Worm (Caenorhabditis elegans) whole organism, young adult: ENCODE results near the gene F54D10.8.

Experiments used
- F39B2.1 ChIP-seq: fragments of 200-800 bp; sonication (Bioruptor generic); IDR thresholded peaks from 2 replicates; pipeline ENCODE4 v1.3.6; 2022; ENCODE audit warnings: missing genetic modification reagents, missing genetic modification characterization, missing compliant biosample characterization
- K12H6.12 ChIP-seq: fragments of 200-800 bp; sonication (Bioruptor generic); optimal IDR thresholded peaks from 2 replicates; lab custom pipeline; 2018; ENCODE audit warnings: mild to moderate bottlenecking, missing genetic modification characterization, missing compliant biosample characterization
- aptf-3 ChIP-seq: fragments of 200-800 bp; sonication (Bioruptor generic); IDR thresholded peaks from 2 replicates; pipeline ENCODE4 v1.3.6; 2022; ENCODE audit warnings: missing genetic modification characterization, missing compliant biosample characterization
- ceh-27 ChIP-seq: fragments of 200-800 bp; sonication (Bioruptor generic); optimal IDR thresholded peaks from 2 replicates; lab custom pipeline; 2018; ENCODE audit warnings: mild to moderate bottlenecking, missing genetic modification characterization, moderate library complexity, missing compliant biosample characterization
- ceh-58 ChIP-seq: fragments of 200-800 bp; sonication (Bioruptor generic); IDR thresholded peaks from 2 replicates; pipeline ENCODE4 v1.3.6; 2022; ENCODE audit warnings: missing genetic modification characterization, missing compliant biosample characterization
- hsf-1 ChIP-seq: fragments of 200-800 bp; sonication (Bioruptor generic); IDR thresholded peaks from 2 replicates; pipeline ENCODE4 v1.3.6; 2022; ENCODE audit warnings: missing genetic modification reagents, missing genetic modification characterization, missing compliant biosample characterization
- madf-3 ChIP-seq: fragments of 200-800 bp; sonication (Bioruptor generic); IDR thresholded peaks from 2 replicates; pipeline ENCODE4 v1.3.6; 2022; ENCODE audit warnings: missing genetic modification reagents, missing genetic modification characterization, missing compliant biosample characterization
- madf-6 ChIP-seq: fragments of 200-800 bp; sonication (Bioruptor generic); IDR thresholded peaks from 2 replicates; pipeline ENCODE4 v1.3.6; 2022; ENCODE audit warnings: missing genetic modification reagents, missing genetic modification characterization, missing compliant biosample characterization
- pha-4 ChIP-seq: fragments of 150-350 bp; sonication (generic microtip); optimal IDR thresholded peaks from 2 replicates; lab custom pipeline; 2014; ENCODE audit warnings: missing biosample characterization, missing genetic modification reagents, missing genetic modification characterization
- sea-2 ChIP-seq: fragments of 200-800 bp; sonication (Bioruptor generic); IDR thresholded peaks from 2 replicates; pipeline ENCODE4 v1.3.6; 2022; ENCODE audit warnings: missing genetic modification characterization, missing compliant biosample characterization
- snpc-3.4 ChIP-seq: sonication (generic microtip); optimal IDR thresholded peaks from 2 replicates; lab custom pipeline; 2017; ENCODE audit warnings: missing genetic modification characterization, mild to moderate bottlenecking, missing compliant biosample characterization, antibody characterized with exemption, moderate library complexity, missing genotype, missing genetic modification reagents
- ztf-22 ChIP-seq: fragments of 200-800 bp; sonication (Bioruptor generic); optimal IDR thresholded peaks from 2 replicates; lab custom pipeline; 2018; ENCODE audit warnings: mild to moderate bottlenecking, missing genetic modification characterization, moderate library complexity, missing compliant biosample characterization
- ztf-25 ChIP-seq: fragments of 200-800 bp; sonication (Bioruptor generic); IDR thresholded peaks from 2 replicates; pipeline ENCODE4 v1.3.6; 2022; ENCODE audit warnings: missing genetic modification reagents, missing genetic modification characterization, missing compliant biosample characterization
- ztf-6 ChIP-seq: fragments of 200-800 bp; sonication (Bioruptor generic); IDR thresholded peaks from 2 replicates; pipeline ENCODE4 v1.3.6; 2022; ENCODE audit warnings: missing genetic modification reagents, missing genetic modification characterization, missing compliant biosample characterization

DNA sequence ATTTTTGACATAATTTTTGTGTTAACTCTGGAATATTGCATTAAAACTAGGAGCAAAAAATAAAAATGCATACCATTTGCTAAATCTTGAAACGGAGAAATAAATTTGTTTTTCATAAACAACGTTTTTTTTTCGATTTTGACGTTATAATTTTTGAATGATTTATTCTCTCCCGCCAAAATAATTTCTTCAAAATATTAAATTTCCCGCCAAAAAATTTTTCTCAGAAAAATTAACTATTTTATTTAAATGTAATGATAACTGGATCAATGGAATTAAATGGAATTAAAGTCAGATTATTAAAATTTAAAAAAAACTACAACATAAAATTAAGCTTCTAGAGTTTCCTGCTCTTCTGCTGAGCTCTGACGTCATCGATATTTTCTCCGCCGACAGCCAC lies 49.4 kb upstream of the F54D10.8 start, which contains the start of gene nep-3:
- TF ChIP-seq ztf-25 (GFP tag; lab: Robert Waterston, UW) (no peak), ztf-6 (GFP tag; lab: Robert Waterston, UW) (no peak), F39B2.1 (no peak), hsf-1 (GFP tag; lab: Robert Waterston, UW) (no peak), ceh-27 (GFP tag; lab: Kevin White, UChicago) (no peak), pha-4 (no peak), madf-3 (GFP tag; lab: Robert Waterston, UW) (no peak), ztf-22 (no peak), K12H6.12 (tag; lab: Kevin White, UChicago) (no peak), ceh-58 (GFP tag; lab: Robert Waterston, UW) (no peak), madf-6 (GFP tag; lab: Robert Waterston, UW) (no peak), sea-2 (GFP tag; lab: Robert Waterston, UW) (no peak), snpc-3.4 (tag; lab: Kevin White, UChicago) (no peak), aptf-3 (no peak)
